Worm (Caenorhabditis elegans) whole organism, L1 larva: ENCODE data around the gene amt-4.
A peak's percentile ranks its signal among the peaks of the same experiment; 100 is the strongest.

Source experiments
- C04F5.9 ChIP-seq: sonication (generic microtip); optimal IDR thresholded peaks from 2 replicates; lab custom pipeline; 2016; ENCODE audit warnings: missing genetic modification characterization, missing compliant biosample characterization
- C16A3.4 ChIP-seq: fragments of 150-350 bp; optimal IDR thresholded peaks from 2 replicates; lab custom pipeline; 2014; ENCODE audit warnings: missing biosample characterization, missing genetic modification characterization
- Y116A8C.19 ChIP-seq: sonication (generic microtip); optimal IDR thresholded peaks from 2 replicates; lab custom pipeline; 2016; ENCODE audit warnings: missing compliant biosample characterization, missing genetic modification characterization, borderline replicate concordance
- aha-1 ChIP-seq: fragments of 150-350 bp; optimal IDR thresholded peaks from 2 replicates; lab custom pipeline; 2014; ENCODE audit warnings: missing biosample characterization, missing genetic modification characterization
- aly-2 ChIP-seq: fragments of 150-350 bp; optimal IDR thresholded peaks from 2 replicates; lab custom pipeline; 2014; ENCODE audit warnings: missing biosample characterization, missing genetic modification characterization
- blmp-1 ChIP-seq: fragments of 150-350 bp; optimal IDR thresholded peaks from 2 replicates; lab custom pipeline; 2014; ENCODE audit warnings: missing biosample characterization, missing genetic modification characterization
- ceh-82 ChIP-seq, 3 experiments: fragments of 150-350 bp in 1 of 3; sonication (generic microtip) in 2 of 3; optimal IDR thresholded peaks; 2 replicates each; lab custom pipeline; 2014 to 2017; ENCODE audit warnings: missing biosample characterization in 3 of 3, missing genetic modification characterization in 3 of 3
- ceh-88 ChIP-seq: fragments of 200-800 bp; sonication (Bioruptor generic); IDR thresholded peaks from 2 replicates; pipeline ENCODE4 v1.3.6; 2022; ENCODE audit warnings: missing genetic modification characterization, missing compliant biosample characterization
- dpl-1 ChIP-seq, 3 experiments: fragments of 150-350 bp in 2 of 3; sonication (generic microtip) in 1 of 3; optimal IDR thresholded peaks; 2 replicates each; lab custom pipeline; 2014 to 2017; ENCODE audit warnings: missing biosample characterization in 3 of 3, missing genetic modification characterization in 3 of 3, missing genetic modification reagents in 3 of 3
- efl-1 ChIP-seq, 4 experiments: fragments of 150-350 bp; optimal IDR thresholded peaks in 3 of 4; peaks in 1 of 4; 1 replicate in 1 of 4; 2 replicates in 3 of 4; lab custom pipeline; 2014; ENCODE audit warnings: missing biosample characterization in 2 of 4, missing genetic modification characterization in 2 of 4, missing genetic modification reagents in 2 of 4
- egl-27 ChIP-seq, 2 experiments: fragments of 150-350 bp in 1 of 2; sonication (generic microtip); optimal IDR thresholded peaks; 3 replicates each; lab custom pipeline; 2017 to 2018; ENCODE audit warnings: missing biosample characterization in 2 of 2, missing genetic modification characterization in 2 of 2, missing genetic modification reagents in 2 of 2
- elt-2 ChIP-seq: sonication (generic microtip); optimal IDR thresholded peaks from 2 replicates; lab custom pipeline; 2016; ENCODE audit warnings: missing genetic modification characterization, mild to moderate bottlenecking, inconsistent platforms, missing compliant biosample characterization, missing genetic modification reagents
- elt-3 ChIP-seq, 6 experiments: fragments of 150-350 bp in 1 of 6; sonication (generic microtip); optimal IDR thresholded peaks; 2 replicates each; lab custom pipeline; 2017 to 2018; ENCODE audit warnings: missing biosample characterization in 6 of 6, missing genetic modification characterization in 6 of 6, inconsistent platforms in 1 of 6
- ets-5 ChIP-seq: fragments of 200-800 bp; sonication (Bioruptor generic); IDR thresholded peaks from 2 replicates; pipeline ENCODE4 v1.3.6; 2022; ENCODE audit warnings: missing genetic modification characterization, missing compliant biosample characterization
- fkh-8 ChIP-seq: sonication (generic microtip); optimal IDR thresholded peaks from 2 replicates; lab custom pipeline; 2016; ENCODE audit warnings: mild to moderate bottlenecking, missing genetic modification characterization, missing compliant biosample characterization
- grh-1 ChIP-seq: fragments of 200-800 bp; sonication (Bioruptor generic); IDR thresholded peaks from 2 replicates; pipeline ENCODE4 v1.3.6; 2022; ENCODE audit warnings: missing genetic modification reagents, missing genetic modification characterization, missing compliant biosample characterization
- hlh-4 ChIP-seq: sonication (generic microtip); optimal IDR thresholded peaks from 2 replicates; lab custom pipeline; 2016; ENCODE audit warnings: mild to moderate bottlenecking, missing genetic modification characterization, missing compliant biosample characterization
- hpl-2 ChIP-seq: fragments of 150-350 bp; optimal IDR thresholded peaks from 2 replicates; lab custom pipeline; 2014; ENCODE audit warnings: missing biosample characterization, missing genetic modification reagents, missing genetic modification characterization
- isw-1 ChIP-seq: fragments of 200-800 bp; sonication (Bioruptor generic); IDR thresholded peaks from 2 replicates; pipeline ENCODE4 v1.3.6; 2022; ENCODE audit warnings: missing genetic modification characterization, missing compliant biosample characterization
- jun-1 ChIP-seq: fragments of 150-350 bp; optimal IDR thresholded peaks from 2 replicates; lab custom pipeline; 2014; ENCODE audit warnings: missing biosample characterization, missing genetic modification reagents, missing genetic modification characterization
- lin-14 ChIP-seq: fragments of 200-800 bp; sonication (Bioruptor generic); optimal IDR thresholded peaks from 2 replicates; lab custom pipeline; 2018; ENCODE audit warnings: mild to moderate bottlenecking, missing genetic modification characterization, moderate library complexity, missing compliant biosample characterization
- lin-15B ChIP-seq: fragments of 150-350 bp; sonication (generic microtip); optimal IDR thresholded peaks from 3 replicates; lab custom pipeline; 2014; ENCODE audit warnings: missing biosample characterization, missing genetic modification characterization
- lin-35 ChIP-seq, 2 experiments: fragments of 150-350 bp; optimal IDR thresholded peaks; 2 replicates each; lab custom pipeline; 2014; ENCODE audit warnings: missing biosample characterization in 2 of 2, missing genetic modification characterization in 2 of 2, missing genetic modification reagents in 2 of 2
- lin-39 ChIP-seq: fragments of 150-350 bp; optimal IDR thresholded peaks from 2 replicates; lab custom pipeline; 2014; ENCODE audit warnings: missing biosample characterization, missing genetic modification reagents, missing genetic modification characterization
- lir-3 ChIP-seq: sonication (generic microtip); optimal IDR thresholded peaks from 2 replicates; lab custom pipeline; 2016; ENCODE audit warnings: mild to moderate bottlenecking, missing genetic modification characterization, moderate library complexity, missing compliant biosample characterization; ENCODE audit not compliant: poor library complexity
- lsy-2 ChIP-seq, 2 experiments: fragments of 150-350 bp; optimal IDR thresholded peaks; 2 replicates each; lab custom pipeline; 2014; ENCODE audit warnings: missing biosample characterization in 2 of 2, missing genetic modification characterization in 2 of 2
- mab-9 ChIP-seq: fragments of 200-800 bp; sonication (Bioruptor generic); IDR thresholded peaks from 2 replicates; pipeline ENCODE4 v1.3.6; 2022; ENCODE audit warnings: missing genetic modification reagents, missing genetic modification characterization, missing compliant biosample characterization
- mef-2 ChIP-seq: fragments of 150-350 bp; optimal IDR thresholded peaks from 2 replicates; lab custom pipeline; 2014; ENCODE audit warnings: missing biosample characterization, missing genetic modification characterization
- mep-1 ChIP-seq: fragments of 150-350 bp; optimal IDR thresholded peaks from 2 replicates; lab custom pipeline; 2014; ENCODE audit warnings: missing biosample characterization, missing genetic modification characterization
- nhr-20 ChIP-seq: sonication (generic microtip); optimal IDR thresholded peaks from 2 replicates; lab custom pipeline; 2016; ENCODE audit warnings: mild to moderate bottlenecking, missing genetic modification characterization, missing compliant biosample characterization
- nhr-237 ChIP-seq: fragments of 150-350 bp; optimal IDR thresholded peaks from 2 replicates; lab custom pipeline; 2014; ENCODE audit warnings: missing biosample characterization, missing genetic modification characterization
- nhr-47 ChIP-seq: sonication (generic microtip); optimal IDR thresholded peaks from 2 replicates; lab custom pipeline; 2016; ENCODE audit warnings: mild to moderate bottlenecking, missing genetic modification characterization, moderate library complexity, missing compliant biosample characterization
- nhr-77 ChIP-seq: fragments of 150-350 bp; optimal IDR thresholded peaks from 2 replicates; lab custom pipeline; 2014; ENCODE audit warnings: missing biosample characterization, missing genetic modification characterization
- nhr-84 ChIP-seq: sonication (generic microtip); optimal IDR thresholded peaks from 2 replicates; lab custom pipeline; 2017; ENCODE audit warnings: missing biosample characterization, missing genetic modification characterization
- nhr-85 ChIP-seq: sonication (generic microtip); peaks from one replicate; lab custom pipeline; 2016; ENCODE audit warnings: missing genetic modification characterization, inconsistent platforms, missing compliant biosample characterization
- nhr-90 ChIP-seq: sonication (generic microtip); optimal IDR thresholded peaks from 2 replicates; lab custom pipeline; 2016; ENCODE audit warnings: mild to moderate bottlenecking, missing genetic modification characterization, missing compliant biosample characterization; ENCODE audit not compliant: poor library complexity
- snpc-4 ChIP-seq: fragments of 150-350 bp; optimal IDR thresholded peaks from 2 replicates; lab custom pipeline; 2014; ENCODE audit warnings: missing biosample characterization, missing genetic modification characterization
- sox-4 ChIP-seq: sonication (generic microtip); optimal IDR thresholded peaks from 2 replicates; lab custom pipeline; 2016; ENCODE audit warnings: missing genetic modification characterization, missing compliant biosample characterization
- sup-37 ChIP-seq: fragments of 200-800 bp; sonication (Bioruptor generic); optimal IDR thresholded peaks from 2 replicates; lab custom pipeline; 2018; ENCODE audit warnings: mild to moderate bottlenecking, missing genetic modification characterization, missing compliant biosample characterization
- tbx-2 ChIP-seq: sonication (generic microtip); optimal IDR thresholded peaks from 2 replicates; lab custom pipeline; 2016; ENCODE audit warnings: missing genetic modification characterization, missing compliant biosample characterization
- tlp-1 ChIP-seq: fragments of 150-350 bp; optimal IDR thresholded peaks from 2 replicates; lab custom pipeline; 2014; ENCODE audit warnings: missing biosample characterization, missing genetic modification characterization
- unc-62 ChIP-seq: fragments of 150-350 bp; optimal IDR thresholded peaks from 2 replicates; lab custom pipeline; 2014; ENCODE audit warnings: missing biosample characterization, missing genetic modification reagents, missing genetic modification characterization
- vab-15 ChIP-seq: sonication (generic microtip); optimal IDR thresholded peaks from 2 replicates; lab custom pipeline; 2017; ENCODE audit warnings: missing genotype, mild to moderate bottlenecking, missing genetic modification characterization, missing compliant biosample characterization
- xbp-1 ChIP-seq: sonication (generic microtip); optimal IDR thresholded peaks from 2 replicates; lab custom pipeline; 2016; ENCODE audit warnings: missing genetic modification characterization, missing compliant biosample characterization
- zip-4 ChIP-seq: fragments of 200-800 bp; sonication (Bioruptor generic); optimal IDR thresholded peaks from 2 replicates; lab custom pipeline; 2018; ENCODE audit warnings: mild to moderate bottlenecking, missing genetic modification characterization, moderate library complexity, missing compliant biosample characterization

amt-4 gene

ce11 chrX:4523887-4524350 lies 41.2 kb upstream of the amt-4 start, which contains the start of gene pdi-2 (continued):
- no peak for TF ChIP-seq mef-2 (tag; lab: Kevin White, UChicago)
- TF ChIP-seq nhr-20 (tag; lab: Kevin White, UChicago): peak; percentile 72
- TF ChIP-seq ceh-82 (tag; optimal IDR thresholded peaks at IDR 0.05; lab: Kevin White, UChicago): peak; percentile 43 to 85 (median 60)
- TF ChIP-seq mab-9 (GFP tag; lab: Robert Waterston, UW): peak; percentile 69
- TF ChIP-seq tlp-1 (tag; lab: Kevin White, UChicago): no peak
- no peak for TF ChIP-seq ets-5
- no peak for TF ChIP-seq egl-27 (tag; optimal IDR thresholded peaks at IDR 0.05; lab: Kevin White, UChicago)
- no peak for TF ChIP-seq aly-2
- peak; percentile 39 for TF ChIP-seq zip-4 (GFP tag; lab: Kevin White, UChicago)
- peak; percentile 49 for TF ChIP-seq C16A3.4 (tag; lab: Kevin White, UChicago)
- TF ChIP-seq grh-1: peak; percentile 92
- TF ChIP-seq xbp-1 (tag; lab: Kevin White, UChicago): peak; percentile 100
- TF ChIP-seq unc-62: no peak
- peak; percentile 8 for TF ChIP-seq lin-15B
- TF ChIP-seq nhr-47 (tag; lab: Kevin White, UChicago): peak; percentile 76
- peak; percentile 61 for TF ChIP-seq aha-1
- TF ChIP-seq Y116A8C.19 (tag; lab: Kevin White, UChicago): no peak
- TF ChIP-seq snpc-4: no peak
- no peak for TF ChIP-seq C04F5.9 (tag; lab: Kevin White, UChicago)
- TF ChIP-seq tbx-2 (tag; lab: Kevin White, UChicago): peak; percentile 72
- TF ChIP-seq nhr-84 (tag; lab: Kevin White, UChicago): no peak
- peak; percentile 92 for TF ChIP-seq blmp-1 (tag; lab: Kevin White, UChicago)
- TF ChIP-seq vab-15 (tag; lab: Kevin White, UChicago): no peak
- TF ChIP-seq lir-3 (tag; lab: Kevin White, UChicago): no peak
- TF ChIP-seq sup-37: peak; percentile 45
- TF ChIP-seq mep-1 (tag; lab: Kevin White, UChicago): peak; percentile 79
- peak; percentile 37 for TF ChIP-seq jun-1
- TF ChIP-seq isw-1 (GFP tag; lab: Robert Waterston, UW): peak; percentile 61
- no peak for TF ChIP-seq sox-4
- peak; percentile 39 to 54 for TF ChIP-seq efl-1 (optimal IDR thresholded peaks at IDR 0.05; lab: Kevin White, UChicago)
- peak; percentile 5 to 89 for TF ChIP-seq efl-1 (GFP tag; optimal IDR thresholded peaks at IDR 0.05 in 1 of 2; lab: Kevin White, UChicago)
- peak in 4 of 6 experiments; percentile 4 to 75 (median 46) for TF ChIP-seq elt-3 (tag; optimal IDR thresholded peaks at IDR 0.05; lab: Kevin White, UChicago)
- peak; percentile 72 for TF ChIP-seq fkh-8 (tag; lab: Kevin White, UChicago)
- TF ChIP-seq nhr-90 (tag; lab: Kevin White, UChicago): peak; percentile 80
- TF ChIP-seq lsy-2 (tag; optimal IDR thresholded peaks at IDR 0.05; lab: Kevin White, UChicago): peak; percentile 83 to 89
- peak; percentile 48 to 73 for TF ChIP-seq lin-35 (GFP tag; optimal IDR thresholded peaks at IDR 0.05; lab: Kevin White, UChicago)
- TF ChIP-seq hlh-4 (tag; lab: Kevin White, UChicago): no peak
- peak; percentile 61 for TF ChIP-seq elt-2
- peak; percentile 98 for TF ChIP-seq nhr-85 (tag; lab: Kevin White, UChicago)
- TF ChIP-seq hpl-2: no peak
- TF ChIP-seq dpl-1 (GFP tag; optimal IDR thresholded peaks at IDR 0.05; lab: Kevin White, UChicago): peak; percentile 23 to 39 (median 32)
- peak; percentile 97 for TF ChIP-seq lin-14
- TF ChIP-seq nhr-237 (tag; lab: Kevin White, UChicago): no peak
- TF ChIP-seq nhr-77 (tag; lab: Kevin White, UChicago): peak; percentile 61
- no peak for TF ChIP-seq lin-39 (tag; lab: Kevin White, UChicago)
- no peak for TF ChIP-seq ceh-88 (GFP tag; lab: Robert Waterston, UW)
